Worm (Caenorhabditis elegans): ENCODE measurements around the gene M18.6.

ce11 chrIV:12111477-12111876 is 9.6 kb upstream of the M18.6 start, which contains the start of gene dlc-2:
- TF ChIP-seq him-1 (tag; optimal IDR thresholded peaks at IDR 0.05) (no peak), W03F9.2 (tag; optimal IDR thresholded peaks at IDR 0.05) (no peak)

Measured in whole organism, L4/young adult.